Fruit fly (Drosophila melanogaster): ENCODE data around the gene asun.

asun gene

DNA sequence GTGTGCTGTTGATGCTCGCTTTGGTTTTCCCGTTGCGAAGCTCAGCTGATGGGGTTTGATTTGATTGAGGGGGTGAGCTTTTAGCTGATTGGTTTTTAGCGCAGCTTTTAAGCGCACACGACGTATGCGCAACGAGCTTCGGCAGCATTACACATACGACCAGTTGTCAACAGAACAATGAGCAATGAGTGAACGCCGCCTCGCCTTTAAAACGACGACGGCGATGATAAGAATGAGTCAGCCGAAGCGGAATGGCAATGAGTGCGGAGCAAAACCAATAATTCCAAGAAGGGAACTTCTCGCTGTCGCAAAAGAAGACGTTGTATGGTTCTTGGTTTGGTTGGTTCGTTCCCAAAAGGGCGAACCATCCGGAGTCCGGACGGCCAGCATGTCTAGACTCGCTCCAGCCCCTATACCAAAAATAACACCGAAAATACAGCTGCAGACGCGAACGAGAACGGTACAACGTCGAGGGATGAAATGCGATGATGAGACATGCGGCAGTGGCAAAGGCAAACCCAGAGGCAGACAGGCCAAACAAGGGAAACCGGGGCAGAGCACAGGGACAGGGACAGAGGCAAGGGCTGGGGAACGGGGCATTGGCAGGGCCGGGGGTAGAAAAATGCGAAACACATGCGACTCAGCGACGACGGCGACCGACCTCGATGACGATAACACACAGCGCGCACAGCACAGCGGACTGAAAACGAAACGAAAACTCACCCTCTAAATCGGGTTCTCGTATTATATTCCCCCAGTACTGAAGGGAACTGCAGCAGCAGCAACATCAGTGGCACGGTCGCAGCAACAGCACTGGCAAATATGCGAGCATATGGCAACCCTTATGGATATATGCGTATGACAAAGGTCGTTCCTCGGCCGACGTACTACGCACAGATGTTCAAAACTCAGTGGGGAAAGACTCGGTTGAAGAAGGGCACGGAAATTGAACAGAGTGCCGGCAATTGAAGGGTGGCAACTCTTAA, 9.2 kb upstream of the asun start:
- TF ChIP-seq psq (optimal IDR thresholded peaks at IDR 0.05): no peak
- TF ChIP-seq Sin3A (optimal IDR thresholded peaks at IDR 0.05): no peak
- TF ChIP-seq Myc (optimal IDR thresholded peaks at IDR 0.05): no peak
- TF ChIP-seq ttk (optimal IDR thresholded peaks at IDR 0.05): no peak
- no peak for TF ChIP-seq h (optimal IDR thresholded peaks at IDR 0.05)
- TF ChIP-seq insv (optimal IDR thresholded peaks at IDR 0.05): no peak

DNA sequence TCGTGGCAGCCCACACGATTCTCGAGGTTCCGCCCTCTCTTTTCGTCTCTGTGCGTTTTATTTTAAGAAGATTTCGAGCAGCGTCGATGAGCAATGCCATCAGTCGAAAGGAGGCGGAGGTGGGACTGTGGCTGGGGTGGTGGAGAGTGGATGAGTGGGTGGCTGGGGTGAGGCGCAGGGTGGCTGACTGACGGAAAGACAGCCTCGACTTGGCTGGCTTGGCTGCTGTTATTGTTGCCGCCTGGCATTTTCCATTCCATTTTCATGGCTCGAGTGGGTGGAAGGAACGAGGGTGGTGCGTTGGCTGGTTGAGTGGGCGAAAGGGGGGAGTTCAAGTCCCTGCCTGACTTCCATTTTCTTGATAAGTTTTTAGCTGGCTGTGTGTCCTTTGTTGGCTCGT, 7.9 kb upstream of the asun start:
- no peak for TF ChIP-seq ttk (optimal IDR thresholded peaks at IDR 0.05)
- TF ChIP-seq insv (optimal IDR thresholded peaks at IDR 0.05): no peak
- no peak for TF ChIP-seq psq (optimal IDR thresholded peaks at IDR 0.05)
- no peak for TF ChIP-seq h (optimal IDR thresholded peaks at IDR 0.05)
- TF ChIP-seq Sin3A (optimal IDR thresholded peaks at IDR 0.05): no peak

DNA sequence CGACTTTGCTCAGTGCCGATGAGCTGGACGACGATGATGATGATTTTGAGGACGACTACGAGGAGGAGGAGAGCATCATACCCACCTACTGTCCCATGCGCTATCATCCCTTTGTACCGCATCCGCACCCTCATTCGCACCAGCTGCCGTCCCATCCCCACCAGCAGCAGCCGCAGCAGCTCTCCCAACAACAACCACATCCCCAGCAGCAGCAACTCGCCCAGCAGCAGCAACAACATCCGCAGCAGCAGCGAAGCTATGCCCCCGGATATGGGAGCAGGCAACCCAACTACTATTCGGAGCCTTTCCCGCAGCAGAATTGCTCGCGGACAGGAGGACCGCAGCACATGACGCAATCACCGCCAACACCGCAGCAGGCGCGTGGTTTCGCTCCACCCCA, 6.7 kb upstream of the asun start:
- no peak for TF ChIP-seq ttk (optimal IDR thresholded peaks at IDR 0.05)
- no peak for TF ChIP-seq Myc (optimal IDR thresholded peaks at IDR 0.05)
- TF ChIP-seq insv (optimal IDR thresholded peaks at IDR 0.05): no peak
- TF ChIP-seq psq (optimal IDR thresholded peaks at IDR 0.05): no peak
- TF ChIP-seq Sin3A (optimal IDR thresholded peaks at IDR 0.05): no peak
- TF ChIP-seq h (optimal IDR thresholded peaks at IDR 0.05): no peak

DNA sequence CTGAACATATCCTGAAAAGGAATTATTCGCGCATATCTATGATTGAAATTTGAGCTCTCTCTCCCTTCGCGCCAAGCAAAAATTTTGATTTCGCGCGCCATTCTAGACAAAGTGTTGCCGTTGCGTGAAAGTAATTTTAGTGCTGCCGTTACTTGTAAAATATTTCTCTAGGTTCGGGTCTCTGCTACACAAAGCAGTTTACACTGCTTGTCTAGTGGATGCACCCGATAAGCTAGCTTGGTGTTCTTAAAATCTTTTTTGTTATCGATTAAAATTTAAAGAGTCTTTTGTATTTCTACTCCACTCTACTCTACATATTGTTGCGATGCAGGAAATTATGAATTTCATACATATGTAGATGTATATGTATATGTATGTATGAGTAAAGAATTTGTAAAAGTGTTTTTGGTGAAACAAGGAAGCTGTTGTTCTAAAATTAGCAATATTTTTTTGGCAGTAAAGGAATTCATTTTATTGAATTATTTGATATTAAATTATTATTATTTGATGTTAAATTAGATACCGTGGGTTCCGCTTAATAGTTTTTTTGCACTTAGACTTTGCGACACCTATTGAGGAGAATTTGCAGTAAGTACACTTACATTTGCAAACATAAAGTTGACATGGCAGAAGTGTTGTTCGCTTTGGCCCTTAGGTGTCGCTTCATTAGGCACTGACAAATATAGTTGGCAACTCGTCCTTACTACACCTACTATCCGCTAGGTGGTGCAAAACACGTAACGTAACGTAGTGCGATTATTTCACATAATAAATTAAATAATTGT, 3.5 kb upstream of the asun start:
- no peak for TF ChIP-seq Sin3A (optimal IDR thresholded peaks at IDR 0.05)
- TF ChIP-seq ttk (optimal IDR thresholded peaks at IDR 0.05): no peak
- no peak for TF ChIP-seq insv (optimal IDR thresholded peaks at IDR 0.05)
- no peak for TF ChIP-seq Myc (optimal IDR thresholded peaks at IDR 0.05)
- TF ChIP-seq psq (optimal IDR thresholded peaks at IDR 0.05): no peak
- no peak for TF ChIP-seq h (optimal IDR thresholded peaks at IDR 0.05)

DNA sequence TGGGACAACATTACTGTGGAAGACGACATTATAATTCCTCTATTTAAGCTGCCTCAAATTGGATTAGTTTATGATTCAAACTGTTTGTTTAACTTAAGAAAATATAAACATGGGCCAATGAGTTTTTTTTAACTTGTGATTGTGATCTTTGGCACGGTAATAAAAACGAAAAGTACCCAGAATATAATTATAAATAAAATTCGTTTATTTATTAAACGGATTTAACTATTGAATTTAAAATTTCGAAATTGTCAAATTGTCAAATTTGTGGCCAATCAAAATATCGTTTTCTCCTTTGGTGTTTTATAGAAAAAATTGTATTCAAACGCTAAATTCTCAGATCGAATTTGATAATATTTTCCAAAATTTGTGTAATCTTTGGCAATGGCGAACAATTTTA, 2.6 kb downstream of the asun start, which contains the start of gene Mst89B:
Mst89B (plus strand) TSS at position 301 of the 400 bp plus-strand sequence.
- TF ChIP-seq ttk (optimal IDR thresholded peaks at IDR 0.05) (no peak), Myc (optimal IDR thresholded peaks at IDR 0.05) (no peak), psq (optimal IDR thresholded peaks at IDR 0.05) (no peak), Sin3A (optimal IDR thresholded peaks at IDR 0.05) (no peak), insv (optimal IDR thresholded peaks at IDR 0.05) (no peak), h (optimal IDR thresholded peaks at IDR 0.05) (no peak)

DNA sequence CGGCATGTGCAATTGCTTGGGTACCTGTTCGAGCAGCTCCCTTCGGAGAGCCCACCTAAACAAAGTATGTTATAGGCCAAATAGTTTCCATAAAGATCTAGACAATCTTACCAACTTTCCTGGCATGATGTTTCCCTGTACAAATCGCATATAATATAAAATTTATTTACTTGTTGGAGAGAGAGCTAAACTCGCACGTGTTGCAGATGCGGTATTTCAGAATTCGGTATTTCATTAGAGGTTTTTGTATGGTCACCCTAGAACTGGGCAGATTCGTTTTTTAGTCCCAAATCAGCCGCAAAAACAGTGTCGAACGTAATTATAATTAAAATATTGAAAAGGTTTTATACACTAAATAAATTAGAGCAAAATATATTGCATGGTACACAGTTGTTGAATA, 8.1 kb downstream of the asun start, which contains the start of the genes Mat89Ba and gish:
Mat89Ba (minus strand) TSS at position 231 of the 400 bp plus-strand sequence.
gish (plus strand) TSS at position 268 of the 400 bp plus-strand sequence.
- TF ChIP-seq Myc (optimal IDR thresholded peaks at IDR 0.05): no peak
- TF ChIP-seq psq (optimal IDR thresholded peaks at IDR 0.05): no peak
- TF ChIP-seq Sin3A (optimal IDR thresholded peaks at IDR 0.05): no peak
- no peak for TF ChIP-seq ttk (optimal IDR thresholded peaks at IDR 0.05)
- no peak for TF ChIP-seq h (optimal IDR thresholded peaks at IDR 0.05)

DNA sequence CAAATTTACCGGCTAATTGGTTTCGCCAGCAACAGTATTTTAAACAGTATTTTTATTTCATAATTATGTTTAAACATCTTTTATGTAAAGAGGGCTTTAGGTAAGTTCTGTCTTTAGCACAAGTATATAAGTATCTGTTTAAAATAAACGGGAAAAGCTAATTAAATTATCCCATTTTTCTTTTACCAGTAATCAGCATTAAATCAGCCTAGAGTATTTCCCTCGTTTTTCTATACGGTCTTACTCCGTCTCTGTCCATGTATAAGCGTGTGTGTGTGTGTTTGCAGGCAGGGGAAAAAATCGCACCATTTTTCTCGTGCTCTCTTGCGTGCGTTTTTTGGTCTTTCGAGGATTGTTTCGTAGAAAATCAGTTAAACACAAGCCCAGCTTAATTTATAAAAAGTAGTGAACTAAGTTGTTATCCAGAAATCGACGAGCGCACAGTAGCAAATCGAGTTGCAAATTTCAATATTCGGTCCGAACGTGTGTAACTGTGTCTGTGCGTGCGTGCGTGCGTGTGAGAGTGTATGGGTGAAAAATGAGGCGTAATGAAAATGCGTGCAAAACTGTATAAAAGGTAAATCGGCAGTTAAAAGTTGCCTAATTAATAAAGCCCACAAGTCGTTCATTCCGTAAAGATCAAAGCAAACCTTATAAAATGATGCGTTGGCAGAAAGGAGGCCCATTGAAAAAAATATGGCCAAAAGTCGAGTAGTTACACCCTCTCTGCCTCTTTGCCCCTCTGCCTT, 8.9 kb downstream of the asun start:
- TF ChIP-seq ttk (optimal IDR thresholded peaks at IDR 0.05) (no peak), insv (optimal IDR thresholded peaks at IDR 0.05) (no peak), psq (optimal IDR thresholded peaks at IDR 0.05) (no peak), Myc (optimal IDR thresholded peaks at IDR 0.05) (no peak), Sin3A (optimal IDR thresholded peaks at IDR 0.05) (no peak), h (optimal IDR thresholded peaks at IDR 0.05) (no peak)

DNA sequence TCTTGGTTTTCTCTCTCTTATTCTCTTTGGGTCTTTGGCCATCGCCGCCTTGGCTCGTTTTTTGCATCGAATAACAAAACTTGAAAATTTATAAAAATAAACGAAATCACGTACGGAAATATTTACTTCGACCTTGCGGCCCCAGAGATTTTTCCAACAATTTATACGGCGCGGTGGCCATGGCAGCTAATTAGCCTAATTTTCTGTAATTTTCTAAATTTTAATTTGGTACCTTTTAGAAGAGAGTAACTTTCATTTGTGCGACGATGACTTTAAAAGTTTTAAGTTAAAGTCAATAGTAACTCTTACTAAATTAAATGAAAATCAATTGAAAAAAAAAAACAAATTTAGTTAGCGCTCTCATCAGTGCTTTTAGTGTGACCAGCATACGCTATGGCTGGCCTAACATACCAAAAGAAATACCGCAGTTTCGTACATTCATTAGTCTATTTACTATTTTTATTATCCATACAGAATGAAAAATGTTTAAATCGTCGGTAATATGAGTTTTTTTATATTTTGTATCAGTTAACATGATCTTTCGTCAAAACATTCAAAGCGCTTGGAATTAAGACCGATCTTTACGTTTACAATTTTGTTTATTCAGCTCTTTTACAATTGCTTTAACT, 9.5 kb downstream of the asun start:
- TF ChIP-seq h (optimal IDR thresholded peaks at IDR 0.05): no peak
- TF ChIP-seq insv (optimal IDR thresholded peaks at IDR 0.05): no peak
- no peak for TF ChIP-seq Myc (optimal IDR thresholded peaks at IDR 0.05)
- TF ChIP-seq ttk (optimal IDR thresholded peaks at IDR 0.05): no peak
- no peak for TF ChIP-seq psq (optimal IDR thresholded peaks at IDR 0.05)
- TF ChIP-seq Sin3A (optimal IDR thresholded peaks at IDR 0.05): no peak

DNA sequence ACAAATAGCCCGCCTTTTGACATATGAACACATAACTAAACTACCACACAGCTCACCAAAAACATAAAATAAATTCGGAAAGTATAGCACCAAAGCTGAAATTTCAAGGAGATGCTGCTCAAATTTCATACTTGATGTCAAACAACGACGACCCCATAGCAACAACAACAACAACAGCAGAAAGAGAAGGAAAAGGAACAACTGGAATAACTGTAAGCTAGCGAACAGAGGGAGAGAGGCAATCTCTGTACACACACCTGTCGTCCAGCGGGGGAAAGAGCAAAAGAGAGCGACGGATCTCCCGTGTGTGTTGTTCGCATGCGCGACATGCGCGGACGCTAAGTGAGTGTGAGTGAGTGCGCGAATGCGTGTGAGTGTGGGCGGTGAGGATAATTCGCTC, 10.5 kb downstream of the asun start:
- TF ChIP-seq insv (optimal IDR thresholded peaks at IDR 0.05): no peak
- TF ChIP-seq ttk (optimal IDR thresholded peaks at IDR 0.05): peak; percentile 11

DNA sequence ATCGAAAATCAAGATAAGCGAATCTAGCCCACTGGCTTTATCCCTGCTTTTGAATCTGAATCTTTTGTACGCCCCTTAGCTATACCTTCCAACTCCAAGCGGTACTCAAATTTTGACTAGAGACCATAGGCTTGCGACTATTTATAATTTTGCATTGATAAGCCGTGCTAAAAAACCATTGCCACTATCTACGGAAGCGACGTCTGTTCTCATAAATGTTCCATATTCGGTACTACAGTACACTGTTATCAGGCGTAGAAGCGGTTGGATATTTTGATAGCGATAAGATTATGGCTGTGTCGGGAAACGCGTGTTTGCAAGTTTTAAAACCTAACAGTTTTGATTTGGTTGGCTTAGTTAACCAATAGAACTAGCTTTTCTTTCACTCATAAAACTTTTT, 11.3 kb downstream of the asun start:
- TF ChIP-seq psq (optimal IDR thresholded peaks at IDR 0.05): no peak
- no peak for TF ChIP-seq h (optimal IDR thresholded peaks at IDR 0.05)
- TF ChIP-seq insv (optimal IDR thresholded peaks at IDR 0.05): no peak
- TF ChIP-seq ttk (optimal IDR thresholded peaks at IDR 0.05): no peak
- TF ChIP-seq Myc (optimal IDR thresholded peaks at IDR 0.05): no peak

DNA sequence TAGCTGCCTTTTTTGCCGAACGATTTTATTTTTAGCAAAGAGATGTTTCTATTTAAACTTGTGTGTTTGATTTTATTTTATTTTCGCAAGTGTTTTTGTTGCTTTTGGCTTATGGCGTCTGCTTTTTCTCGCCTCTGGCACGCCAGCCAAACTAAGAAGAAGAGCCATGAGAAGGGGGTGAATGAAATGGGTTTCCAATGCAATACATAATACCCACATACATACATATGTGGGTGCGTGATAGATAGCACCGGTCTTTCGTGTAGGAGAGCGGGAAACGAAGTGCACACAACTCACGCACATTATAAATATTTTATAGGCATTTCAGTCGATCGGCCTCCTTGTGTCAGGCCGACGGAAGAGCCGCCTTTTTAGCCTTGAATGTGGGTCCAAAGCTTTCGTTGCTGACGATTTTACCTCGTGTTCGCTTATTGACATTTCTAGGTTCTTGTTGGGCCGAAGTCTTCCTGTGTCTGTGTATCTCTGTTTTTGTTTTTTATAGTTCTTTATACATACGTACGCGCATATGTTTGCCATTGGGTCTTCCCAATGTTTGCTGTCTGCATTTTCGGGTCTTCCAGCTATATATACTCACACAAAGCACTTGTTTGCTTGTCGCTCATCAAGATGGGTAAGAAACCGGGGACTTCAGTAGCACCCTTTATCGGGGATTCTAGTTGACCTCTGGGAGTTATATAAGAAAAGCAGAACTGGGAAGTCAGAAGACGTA, 12.0 kb downstream of the asun start:
- TF ChIP-seq Sin3A (optimal IDR thresholded peaks at IDR 0.05) (no peak), ttk (optimal IDR thresholded peaks at IDR 0.05) (no peak), h (optimal IDR thresholded peaks at IDR 0.05) (no peak)
